Worm (Caenorhabditis elegans): ENCODE measurements around the gene piki-1.

DNA sequence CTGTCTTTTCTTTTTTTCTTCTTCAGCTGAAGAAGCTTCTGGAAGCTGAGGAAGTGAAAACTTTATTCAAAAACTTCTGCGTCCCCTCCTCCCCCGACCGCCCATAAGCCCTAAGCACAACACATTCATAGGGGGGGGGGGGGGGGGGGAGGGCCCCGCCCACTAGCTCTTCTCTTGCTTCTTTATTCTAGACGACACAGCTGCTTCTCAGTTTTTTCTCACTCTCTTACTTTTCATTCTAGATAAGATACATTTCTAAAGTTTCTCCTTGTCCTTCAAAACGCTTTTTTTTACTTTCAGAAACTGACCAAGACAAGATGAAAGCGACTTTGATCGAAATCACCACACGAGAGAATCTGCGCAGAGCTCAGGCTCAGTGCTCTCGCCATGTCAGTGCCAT is 56.4 kb downstream of the piki-1 start, which contains the start of gene T10B10.4:
- no peak for TF ChIP-seq him-1 (tag; optimal IDR thresholded peaks at IDR 0.05)
- TF ChIP-seq W03F9.2 (tag; optimal IDR thresholded peaks at IDR 0.05): no peak
- TF ChIP-seq dao-5 (tag; optimal IDR thresholded peaks at IDR 0.05): no peak

Data from whole organism, L4/young adult.